Worm (Caenorhabditis elegans): ENCODE data around the gene kin-21.

DNA sequence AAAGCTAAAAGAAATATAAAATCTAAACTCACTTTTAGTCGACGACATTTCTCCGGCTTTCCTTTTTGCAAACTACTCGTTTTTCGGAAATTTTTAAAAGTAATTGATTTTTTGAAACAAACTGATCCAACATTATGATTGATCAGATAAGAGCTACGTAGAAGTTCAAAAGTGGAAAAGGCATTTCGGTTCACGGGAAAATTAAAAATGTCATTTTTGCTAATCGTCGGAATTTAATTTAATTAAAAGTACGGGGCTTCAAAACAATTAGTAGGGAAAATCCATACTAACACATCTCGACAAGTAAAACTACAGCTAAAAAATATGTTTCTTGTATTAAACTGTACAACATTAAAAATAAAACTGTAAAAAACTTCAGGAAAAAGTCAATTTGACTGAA is 16.9 kb downstream of the kin-21 start, which contains the start of gene K07F5.8:
- TF ChIP-seq ama-1 (optimal IDR thresholded peaks at IDR 0.05) = no peak
- TF ChIP-seq tbx-37 (GFP tag; conservative IDR thresholded peaks at IDR 0.05) = no peak
